Worm (Caenorhabditis elegans) whole organism, L1 larva: Measurements from ENCODE around the gene F29A7.8.

Experiments used
- C34B4.2 ChIP-seq: sonication (generic microtip); optimal IDR thresholded peaks from 2 replicates; lab custom pipeline; 2017; ENCODE audit warnings: mild to moderate bottlenecking, missing genetic modification characterization, missing compliant biosample characterization
- alr-1 ChIP-seq: fragments of 200-800 bp; sonication (Bioruptor generic); optimal IDR thresholded peaks from 2 replicates; lab custom pipeline; 2018; ENCODE audit warnings: borderline replicate concordance, mild to moderate bottlenecking, missing genetic modification characterization, missing compliant biosample characterization
- aly-2 ChIP-seq: fragments of 150-350 bp; optimal IDR thresholded peaks from 2 replicates; lab custom pipeline; 2014; ENCODE audit warnings: missing biosample characterization, missing genetic modification characterization
- blmp-1 ChIP-seq: fragments of 150-350 bp; optimal IDR thresholded peaks from 2 replicates; lab custom pipeline; 2014; ENCODE audit warnings: missing biosample characterization, missing genetic modification characterization
- ceh-8 ChIP-seq: fragments of 200-800 bp; sonication (Bioruptor generic); optimal IDR thresholded peaks from 2 replicates; lab custom pipeline; 2018; ENCODE audit warnings: mild to moderate bottlenecking, missing genetic modification characterization, moderate library complexity, missing compliant biosample characterization
- ceh-90 ChIP-seq: sonication (generic microtip); optimal IDR thresholded peaks from 2 replicates; lab custom pipeline; 2016; ENCODE audit warnings: missing genetic modification characterization, missing compliant biosample characterization
- dsc-1 ChIP-seq: sonication (generic microtip); optimal IDR thresholded peaks from 2 replicates; lab custom pipeline; 2016; ENCODE audit warnings: mild to moderate bottlenecking, missing genetic modification characterization, missing compliant biosample characterization
- efl-1 ChIP-seq, 4 experiments: fragments of 150-350 bp; optimal IDR thresholded peaks in 3 of 4; peaks in 1 of 4; 1 replicate in 1 of 4; 2 replicates in 3 of 4; lab custom pipeline; 2014; ENCODE audit warnings: missing biosample characterization in 2 of 4, missing genetic modification characterization in 2 of 4, missing genetic modification reagents in 2 of 4
- egl-27 ChIP-seq, 2 experiments: fragments of 150-350 bp in 1 of 2; sonication (generic microtip); optimal IDR thresholded peaks; 3 replicates each; lab custom pipeline; 2017 to 2018; ENCODE audit warnings: missing biosample characterization in 2 of 2, missing genetic modification characterization in 2 of 2, missing genetic modification reagents in 2 of 2
- ets-5 ChIP-seq: fragments of 200-800 bp; sonication (Bioruptor generic); IDR thresholded peaks from 2 replicates; pipeline ENCODE4 v1.3.6; 2022; ENCODE audit warnings: missing genetic modification characterization, missing compliant biosample characterization
- fkh-8 ChIP-seq: sonication (generic microtip); optimal IDR thresholded peaks from 2 replicates; lab custom pipeline; 2016; ENCODE audit warnings: mild to moderate bottlenecking, missing genetic modification characterization, missing compliant biosample characterization
- fos-1 ChIP-seq: fragments of 150-350 bp; optimal IDR thresholded peaks from 2 replicates; lab custom pipeline; 2014; ENCODE audit warnings: missing biosample characterization, missing genetic modification characterization
- grh-1 ChIP-seq: fragments of 200-800 bp; sonication (Bioruptor generic); IDR thresholded peaks from 2 replicates; pipeline ENCODE4 v1.3.6; 2022; ENCODE audit warnings: missing genetic modification reagents, missing genetic modification characterization, missing compliant biosample characterization
- hlh-4 ChIP-seq: sonication (generic microtip); optimal IDR thresholded peaks from 2 replicates; lab custom pipeline; 2016; ENCODE audit warnings: mild to moderate bottlenecking, missing genetic modification characterization, missing compliant biosample characterization
- hpl-2 ChIP-seq: fragments of 150-350 bp; optimal IDR thresholded peaks from 2 replicates; lab custom pipeline; 2014; ENCODE audit warnings: missing biosample characterization, missing genetic modification reagents, missing genetic modification characterization
- lin-14 ChIP-seq: fragments of 200-800 bp; sonication (Bioruptor generic); optimal IDR thresholded peaks from 2 replicates; lab custom pipeline; 2018; ENCODE audit warnings: mild to moderate bottlenecking, missing genetic modification characterization, moderate library complexity, missing compliant biosample characterization
- lin-15B ChIP-seq: fragments of 150-350 bp; sonication (generic microtip); optimal IDR thresholded peaks from 3 replicates; lab custom pipeline; 2014; ENCODE audit warnings: missing biosample characterization, missing genetic modification characterization
- lin-35 ChIP-seq, 2 experiments: fragments of 150-350 bp; optimal IDR thresholded peaks; 2 replicates each; lab custom pipeline; 2014; ENCODE audit warnings: missing biosample characterization in 2 of 2, missing genetic modification characterization in 2 of 2, missing genetic modification reagents in 2 of 2
- lin-39 ChIP-seq: fragments of 150-350 bp; optimal IDR thresholded peaks from 2 replicates; lab custom pipeline; 2014; ENCODE audit warnings: missing biosample characterization, missing genetic modification reagents, missing genetic modification characterization
- lsy-2 ChIP-seq, 2 experiments: fragments of 150-350 bp; optimal IDR thresholded peaks; 2 replicates each; lab custom pipeline; 2014; ENCODE audit warnings: missing biosample characterization in 2 of 2, missing genetic modification characterization in 2 of 2
- mef-2 ChIP-seq: fragments of 150-350 bp; optimal IDR thresholded peaks from 2 replicates; lab custom pipeline; 2014; ENCODE audit warnings: missing biosample characterization, missing genetic modification characterization
- nhr-11 ChIP-seq: fragments of 150-350 bp; optimal IDR thresholded peaks from 2 replicates; lab custom pipeline; 2014; ENCODE audit warnings: missing biosample characterization, missing genetic modification characterization
- nhr-47 ChIP-seq: sonication (generic microtip); optimal IDR thresholded peaks from 2 replicates; lab custom pipeline; 2016; ENCODE audit warnings: mild to moderate bottlenecking, missing genetic modification characterization, moderate library complexity, missing compliant biosample characterization
- nhr-71 ChIP-seq: sonication (generic microtip); optimal IDR thresholded peaks from 2 replicates; lab custom pipeline; 2016; ENCODE audit warnings: mild to moderate bottlenecking, missing genetic modification characterization, moderate library complexity, missing compliant biosample characterization
- nhr-84 ChIP-seq: sonication (generic microtip); optimal IDR thresholded peaks from 2 replicates; lab custom pipeline; 2017; ENCODE audit warnings: missing biosample characterization, missing genetic modification characterization
- nhr-90 ChIP-seq: sonication (generic microtip); optimal IDR thresholded peaks from 2 replicates; lab custom pipeline; 2016; ENCODE audit warnings: mild to moderate bottlenecking, missing genetic modification characterization, missing compliant biosample characterization; ENCODE audit not compliant: poor library complexity
- rnt-1 ChIP-seq: sonication (generic microtip); optimal IDR thresholded peaks from 2 replicates; lab custom pipeline; 2016; ENCODE audit warnings: mild to moderate bottlenecking, missing genetic modification characterization, moderate library complexity, missing compliant biosample characterization
- skn-1 ChIP-seq: fragments of 150-350 bp; optimal IDR thresholded peaks from 2 replicates; lab custom pipeline; 2014; ENCODE audit warnings: missing biosample characterization, missing genetic modification characterization
- snu-23 ChIP-seq: sonication (generic microtip); optimal IDR thresholded peaks from 2 replicates; lab custom pipeline; 2016; ENCODE audit warnings: missing genetic modification characterization, missing compliant biosample characterization
- sox-4 ChIP-seq: sonication (generic microtip); optimal IDR thresholded peaks from 2 replicates; lab custom pipeline; 2016; ENCODE audit warnings: missing genetic modification characterization, missing compliant biosample characterization
- sptf-1 ChIP-seq: fragments of 150-350 bp; optimal IDR thresholded peaks from 2 replicates; lab custom pipeline; 2014; ENCODE audit warnings: missing biosample characterization, missing genetic modification characterization
- swsn-7 ChIP-seq: sonication (generic microtip); optimal IDR thresholded peaks from 2 replicates; lab custom pipeline; 2016; ENCODE audit warnings: missing genetic modification characterization, missing compliant biosample characterization
- tlp-1 ChIP-seq: fragments of 150-350 bp; optimal IDR thresholded peaks from 2 replicates; lab custom pipeline; 2014; ENCODE audit warnings: missing biosample characterization, missing genetic modification characterization
- unc-62 ChIP-seq: fragments of 150-350 bp; optimal IDR thresholded peaks from 2 replicates; lab custom pipeline; 2014; ENCODE audit warnings: missing biosample characterization, missing genetic modification reagents, missing genetic modification characterization
- unc-98 ChIP-seq: fragments of 200-800 bp; sonication (Bioruptor generic); IDR thresholded peaks from 2 replicates; pipeline ENCODE4 v1.3.6; 2022; ENCODE audit warnings: missing genetic modification characterization, missing compliant biosample characterization
- xbp-1 ChIP-seq: sonication (generic microtip); optimal IDR thresholded peaks from 2 replicates; lab custom pipeline; 2016; ENCODE audit warnings: missing genetic modification characterization, missing compliant biosample characterization
- zag-1 ChIP-seq: fragments of 150-350 bp; optimal IDR thresholded peaks from 2 replicates; lab custom pipeline; 2014; ENCODE audit warnings: missing biosample characterization, missing genetic modification characterization
- ztf-11 ChIP-seq, 2 experiments: sonication (generic microtip); optimal IDR thresholded peaks; 2 replicates each; lab custom pipeline; 2016 to 2017; ENCODE audit warnings: missing genetic modification characterization in 2 of 2, missing biosample characterization in 1 of 2, missing compliant biosample characterization in 1 of 2
- ztf-4 ChIP-seq: fragments of 150-350 bp; optimal IDR thresholded peaks from 2 replicates; lab custom pipeline; 2014; ENCODE audit warnings: missing biosample characterization, missing genetic modification characterization

The F29A7.8 gene

DNA sequence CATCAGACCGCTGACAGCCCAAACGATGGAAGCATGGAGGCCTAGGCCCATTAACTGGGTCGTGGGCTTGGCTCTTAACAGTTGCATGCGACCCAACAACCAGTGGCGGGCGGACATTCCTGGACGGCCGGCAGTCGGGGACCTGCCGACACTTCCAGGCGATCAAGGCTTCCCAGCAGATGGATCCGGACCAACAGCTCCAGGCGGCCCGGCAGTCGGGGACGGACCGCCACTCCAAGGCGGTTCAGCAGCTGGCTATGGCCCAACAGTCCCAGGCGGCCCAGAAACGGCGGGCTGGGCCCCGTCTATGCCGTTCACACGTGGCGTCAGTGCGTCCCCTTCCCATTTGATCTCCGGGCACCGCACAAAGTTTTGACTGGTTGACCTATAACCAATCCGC, 16.4 kb downstream of the F29A7.8 start:
- no peak for TF ChIP-seq alr-1 (tag; lab: Kevin White, UChicago)
- no peak for TF ChIP-seq C34B4.2 (tag; lab: Kevin White, UChicago)
- peak; percentile 21 for TF ChIP-seq ceh-8
- no peak for TF ChIP-seq unc-62 (GFP tag; lab: Kevin White, UChicago)
- no peak for TF ChIP-seq mef-2 (tag; lab: Kevin White, UChicago)

DNA sequence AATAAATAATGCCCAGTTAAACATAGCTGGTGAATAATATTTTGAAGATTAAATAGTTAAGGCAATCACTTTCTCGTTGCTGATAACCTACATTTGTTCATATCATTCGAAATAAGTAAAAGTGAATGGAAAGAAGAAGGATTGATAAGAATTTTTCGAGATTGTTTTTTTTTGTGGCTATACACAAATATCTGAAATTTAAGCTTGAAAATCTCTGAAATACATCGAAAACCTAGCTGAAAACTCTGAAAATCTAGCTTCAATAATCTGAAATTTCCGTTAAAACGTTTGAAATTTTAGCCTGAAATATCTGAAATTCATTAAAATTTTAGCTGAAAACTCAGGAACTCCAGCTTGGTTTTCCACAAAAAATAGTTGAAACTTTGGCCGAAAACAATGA, 18.2 kb downstream of the F29A7.8 start, which contains the start of gene T05A8.6:
T05A8.6 (minus strand) TSS at position 101 of the 400 bp plus-strand sequence.
- TF ChIP-seq ets-5 (no peak), tlp-1 (no peak), unc-62 (GFP tag; lab: Kevin White, UChicago) (no peak), snu-23 (GFP tag; lab: Kevin White, UChicago) (no peak), nhr-47 (tag; lab: Kevin White, UChicago) (no peak)

- TF ChIP-seq efl-1 (optimal IDR thresholded peaks at IDR 0.05; lab: Kevin White, UChicago) (no peak), efl-1 (GFP tag; optimal IDR thresholded peaks at IDR 0.05 in 1 of 2; lab: Kevin White, UChicago) (peak in 1 of 2 experiments; percentile 68), lin-14 (GFP tag; lab: Kevin White, UChicago) (no peak)
These were observed 20.9 kb downstream of the F29A7.8 start for ce11 chrII:2736938-2737337.

- TF ChIP-seq lin-35 (GFP tag; optimal IDR thresholded peaks at IDR 0.05; lab: Kevin White, UChicago) = no peak
- no peak for TF ChIP-seq efl-1 (optimal IDR thresholded peaks at IDR 0.05; lab: Kevin White, UChicago)
- TF ChIP-seq efl-1 (GFP tag; optimal IDR thresholded peaks at IDR 0.05 in 1 of 2; lab: Kevin White, UChicago) = peak in 1 of 2 experiments; percentile 60
- TF ChIP-seq, all 84 proteins: peak for 1
These were observed 21.6 kb downstream of the F29A7.8 start, which contains the start of gene T05A8.8 for ce11 chrII:2736156-2736728. T05A8.8 (plus strand) TSS chrII:2736678.

- TF ChIP-seq swsn-7 (tag; lab: Kevin White, UChicago) (no peak), nhr-71 (tag; lab: Kevin White, UChicago) (no peak), lin-39 (tag; lab: Kevin White, UChicago) (no peak), efl-1 (optimal IDR thresholded peaks at IDR 0.05; lab: Kevin White, UChicago) (no peak), efl-1 (GFP tag; optimal IDR thresholded peaks at IDR 0.05 in 1 of 2; lab: Kevin White, UChicago) (peak in 1 of 2 experiments; percentile 24), dsc-1 (no peak), hlh-4 (tag; lab: Kevin White, UChicago) (no peak), skn-1 (tag; lab: Kevin White, UChicago) (no peak), rnt-1 (peak; percentile 0), tlp-1 (no peak), ceh-8 (no peak), hpl-2 (GFP tag; lab: Kevin White, UChicago) (no peak), xbp-1 (no peak)
- TF ChIP-seq, all 84 proteins: peak for 2
These were observed 22.2 kb downstream of the F29A7.8 start for ce11 chrII:2735644-2736043.

- TF ChIP-seq ceh-90 = no peak
- peak; percentile 39 for TF ChIP-seq fkh-8
- TF ChIP-seq nhr-84 (tag; lab: Kevin White, UChicago) = no peak
These were observed 22.7 kb downstream of the F29A7.8 start, which contains the start of gene wdr-31 for ce11 chrII:2735192-2735591. wdr-31 (minus strand) TSS chrII:2735292.

- TF ChIP-seq hlh-4 (tag; lab: Kevin White, UChicago) (no peak), fos-1 (tag; lab: Kevin White, UChicago) (no peak), zag-1 (tag; lab: Kevin White, UChicago) (no peak), skn-1 (tag; lab: Kevin White, UChicago) (no peak), grh-1 (GFP tag; lab: Robert Waterston, UW) (no peak), ceh-8 (no peak), lsy-2 (tag; optimal IDR thresholded peaks at IDR 0.05; lab: Kevin White, UChicago) (peak in 1 of 2 experiments; percentile 38), ztf-11 (tag; optimal IDR thresholded peaks at IDR 0.05; lab: Kevin White, UChicago) (no peak), egl-27 (tag; optimal IDR thresholded peaks at IDR 0.05; lab: Kevin White, UChicago) (no peak), nhr-11 (no peak), unc-98 (GFP tag; lab: Robert Waterston, UW) (no peak), alr-1 (tag; lab: Kevin White, UChicago) (no peak), nhr-90 (no peak), sptf-1 (tag; lab: Kevin White, UChicago) (no peak), swsn-7 (tag; lab: Kevin White, UChicago) (peak; percentile 7), ztf-4 (tag; lab: Kevin White, UChicago) (no peak), ceh-90 (no peak), sox-4 (tag; lab: Kevin White, UChicago) (no peak), lin-15B (tag; lab: Kevin White, UChicago) (no peak), blmp-1 (tag; lab: Kevin White, UChicago) (no peak), aly-2 (tag; lab: Kevin White, UChicago) (no peak)
These were observed 23.1 kb downstream of the F29A7.8 start for ce11 chrII:2734735-2735134.
